Worm (Caenorhabditis elegans) whole organism, late embryonic: ENCODE data around the gene dylt-2.

Experiments
- ahr-1 ChIP-seq: sonication (generic microtip); optimal IDR thresholded peaks from 2 replicates; lab custom pipeline; 2016; ENCODE audit warnings: missing genetic modification characterization, missing compliant biosample characterization
- ama-1 ChIP-seq: fragments of 150-350 bp; optimal IDR thresholded peaks from 2 replicates; lab custom pipeline; 2014
- lin-11 ChIP-seq: fragments of 200-800 bp; sonication (Bioruptor generic); optimal IDR thresholded peaks from 2 replicates; lab custom pipeline; 2018; ENCODE audit warnings: mild to moderate bottlenecking, missing genetic modification characterization, missing compliant biosample characterization
- nhr-11 ChIP-seq: fragments of 150-350 bp; optimal IDR thresholded peaks from 2 replicates; lab custom pipeline; 2014; ENCODE audit warnings: missing biosample characterization, missing genetic modification characterization
- pha-4 ChIP-seq: fragments of 150-350 bp; optimal IDR thresholded peaks from 2 replicates; lab custom pipeline; 2018; ENCODE audit warnings: missing biosample characterization, missing genetic modification reagents, missing genetic modification characterization
- tbx-2 ChIP-seq: sonication (generic microtip); optimal IDR thresholded peaks from 2 replicates; lab custom pipeline; 2016; ENCODE audit warnings: missing genetic modification characterization, missing compliant biosample characterization
- ttx-3 ChIP-seq: sonication (generic microtip); optimal IDR thresholded peaks from 2 replicates; lab custom pipeline; 2016; ENCODE audit warnings: missing genetic modification reagents, missing genetic modification characterization, missing compliant biosample characterization

DNA sequence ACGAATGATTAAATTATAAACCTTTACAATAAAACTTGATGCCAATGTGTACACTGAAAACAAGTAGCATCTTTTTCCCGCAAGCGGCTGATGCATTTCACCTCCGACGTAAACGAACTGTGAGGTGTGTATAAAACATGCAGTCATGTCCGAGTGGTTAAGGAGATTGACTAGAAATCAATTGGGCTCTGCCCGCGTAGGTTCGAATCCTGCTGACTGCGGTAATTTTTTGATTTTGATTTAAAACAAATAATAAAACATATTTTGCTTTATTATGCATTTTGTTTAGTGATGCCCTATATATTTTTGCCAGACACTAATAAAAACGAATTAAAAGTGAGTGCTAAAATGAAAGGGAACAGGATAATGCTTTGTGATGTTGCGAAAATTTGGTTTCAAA lies 31.5 kb upstream of the dylt-2 start:
- no peak for TF ChIP-seq ahr-1
- TF ChIP-seq nhr-11: no peak
- TF ChIP-seq ama-1: no peak
- TF ChIP-seq ttx-3 (tag; lab: Kevin White, UChicago): peak; percentile 35
- TF ChIP-seq pha-4 (tag; lab: Kevin White, UChicago): no peak
- TF ChIP-seq lin-11: peak; percentile 39
- TF ChIP-seq tbx-2: peak; percentile 21
